Worm (Caenorhabditis elegans) whole organism, mixed stage, embryonic: ENCODE results near the gene sftb-2.

Experiments used
- M03D4.4 ChIP-seq: sonication (generic microtip); optimal IDR thresholded peaks from 2 replicates; lab custom pipeline; 2017; ENCODE audit warnings: mild to moderate bottlenecking, missing genetic modification characterization, missing compliant biosample characterization
- blmp-1 ChIP-seq: fragments of 150-350 bp; optimal IDR thresholded peaks from 2 replicates; lab custom pipeline; 2014; ENCODE audit warnings: missing biosample characterization, missing genetic modification characterization
- ceh-39 ChIP-seq: fragments of 150-350 bp; optimal IDR thresholded peaks from 2 replicates; lab custom pipeline; 2014; ENCODE audit warnings: missing biosample characterization, missing genetic modification characterization
- ceh-43 ChIP-seq: fragments of 200-800 bp; sonication (Bioruptor generic); optimal IDR thresholded peaks from 2 replicates; lab custom pipeline; 2018; ENCODE audit warnings: mild to moderate bottlenecking, missing genetic modification characterization, moderate library complexity, missing compliant biosample characterization
- ces-1 ChIP-seq: fragments of 150-350 bp; optimal IDR thresholded peaks from 2 replicates; lab custom pipeline; 2014; ENCODE audit warnings: missing biosample characterization, missing genetic modification reagents, missing genetic modification characterization
- cnd-1 ChIP-seq: fragments of 200-800 bp; sonication (Bioruptor generic); optimal IDR thresholded peaks from 2 replicates; lab custom pipeline; 2018; ENCODE audit warnings: mild to moderate bottlenecking, missing genetic modification characterization, missing compliant biosample characterization
- drap-1 ChIP-seq: fragments of 200-800 bp; sonication (Bioruptor generic); optimal IDR thresholded peaks from 3 replicates; lab custom pipeline; 2018; ENCODE audit warnings: mild to moderate bottlenecking, missing genetic modification characterization, missing compliant biosample characterization
- elt-1 ChIP-seq: sonication (generic microtip); optimal IDR thresholded peaks from 2 replicates; lab custom pipeline; 2017; ENCODE audit warnings: missing genetic modification characterization, mild to moderate bottlenecking, missing compliant biosample characterization, antibody characterized with exemption, moderate library complexity, borderline replicate concordance; ENCODE audit not compliant: insufficient read depth
- elt-3 ChIP-seq: fragments of 150-350 bp; optimal IDR thresholded peaks from 2 replicates; lab custom pipeline; 2014; ENCODE audit warnings: missing biosample characterization, missing genetic modification characterization
- flh-1 ChIP-seq: fragments of 200-800 bp; sonication (Bioruptor generic); optimal IDR thresholded peaks from 2 replicates; lab custom pipeline; 2018; ENCODE audit warnings: mild to moderate bottlenecking, missing genetic modification characterization, moderate library complexity, missing compliant biosample characterization
- ham-2 ChIP-seq: fragments of 200-800 bp; sonication (Bioruptor generic); optimal IDR thresholded peaks from 2 replicates; lab custom pipeline; 2018; ENCODE audit warnings: mild to moderate bottlenecking, missing genetic modification characterization, missing compliant biosample characterization
- hlh-1 ChIP-seq: fragments of 150-350 bp; optimal IDR thresholded peaks from 2 replicates; lab custom pipeline; 2014; ENCODE audit warnings: missing biosample characterization, missing genetic modification reagents, missing genetic modification characterization
- lin-13 ChIP-seq: fragments of 150-350 bp; optimal IDR thresholded peaks from 2 replicates; lab custom pipeline; 2014; ENCODE audit warnings: missing biosample characterization, missing genetic modification characterization
- lin-32 ChIP-seq: fragments of 200-800 bp; sonication (Bioruptor generic); optimal IDR thresholded peaks from 2 replicates; lab custom pipeline; 2018; ENCODE audit warnings: mild to moderate bottlenecking, missing genetic modification characterization, missing compliant biosample characterization
- lsy-2 ChIP-seq: fragments of 150-350 bp; optimal IDR thresholded peaks from 2 replicates; lab custom pipeline; 2014; ENCODE audit warnings: missing biosample characterization, missing genetic modification characterization
- mab-5 ChIP-seq: fragments of 150-350 bp; optimal IDR thresholded peaks from 2 replicates; lab custom pipeline; 2014; ENCODE audit warnings: missing biosample characterization, missing genetic modification characterization
- mep-1 ChIP-seq: fragments of 150-350 bp; optimal IDR thresholded peaks from 2 replicates; lab custom pipeline; 2017; ENCODE audit warnings: missing biosample characterization, missing genetic modification reagents, missing genetic modification characterization, inconsistent platforms
- mls-2 ChIP-seq: sonication (generic microtip); optimal IDR thresholded peaks from 2 replicates; lab custom pipeline; 2016; ENCODE audit warnings: mild to moderate bottlenecking, missing genetic modification characterization, moderate library complexity, missing compliant biosample characterization
- nhr-12 ChIP-seq: fragments of 150-350 bp; optimal IDR thresholded peaks from 2 replicates; lab custom pipeline; 2014; ENCODE audit warnings: missing biosample characterization, missing genetic modification characterization
- nhr-2 ChIP-seq: fragments of 150-350 bp; optimal IDR thresholded peaks from 2 replicates; lab custom pipeline; 2014; ENCODE audit warnings: missing biosample characterization, missing genetic modification characterization
- nhr-76 ChIP-seq: sonication (generic microtip); optimal IDR thresholded peaks from 2 replicates; lab custom pipeline; 2017; ENCODE audit warnings: missing biosample characterization, missing genetic modification characterization
- pha-4 ChIP-seq: fragments of 150-350 bp; optimal IDR thresholded peaks from 2 replicates; lab custom pipeline; 2018; ENCODE audit warnings: missing biosample characterization, missing genetic modification reagents, missing genetic modification characterization
- sem-2 ChIP-seq: fragments of 200-800 bp; sonication (Bioruptor generic); optimal IDR thresholded peaks from 2 replicates; lab custom pipeline; 2018; ENCODE audit warnings: mild to moderate bottlenecking, missing genetic modification characterization, missing compliant biosample characterization
- snpc-4 ChIP-seq: fragments of 150-350 bp; optimal IDR thresholded peaks from 2 replicates; lab custom pipeline; 2014; ENCODE audit warnings: missing biosample characterization, missing genetic modification characterization
- sptf-1 ChIP-seq: sonication (generic microtip); optimal IDR thresholded peaks from 2 replicates; lab custom pipeline; 2017; ENCODE audit warnings: mild to moderate bottlenecking, missing genetic modification characterization, moderate library complexity, missing compliant biosample characterization
- tbx-8 ChIP-seq: fragments of 200-800 bp; sonication (Bioruptor generic); optimal IDR thresholded peaks from 2 replicates; lab custom pipeline; 2018; ENCODE audit warnings: mild to moderate bottlenecking, missing genetic modification characterization, moderate library complexity, missing compliant biosample characterization
- unc-120 ChIP-seq: sonication (generic microtip); optimal IDR thresholded peaks from 2 replicates; lab custom pipeline; 2017; ENCODE audit warnings: missing genetic modification characterization, missing compliant biosample characterization; ENCODE audit not compliant: poor library complexity, severe bottlenecking
- unc-39 ChIP-seq: fragments of 150-350 bp; optimal IDR thresholded peaks from 2 replicates; lab custom pipeline; 2014; ENCODE audit warnings: missing biosample characterization, missing genetic modification characterization
- unc-62 ChIP-seq: fragments of 150-350 bp; optimal IDR thresholded peaks from 2 replicates; lab custom pipeline; 2014; ENCODE audit warnings: missing biosample characterization, missing genetic modification reagents, missing genetic modification characterization
- zip-8 ChIP-seq: fragments of 150-350 bp; optimal IDR thresholded peaks from 2 replicates; lab custom pipeline; 2014; ENCODE audit warnings: missing biosample characterization, missing genetic modification characterization
- ztf-11 ChIP-seq: fragments of 150-350 bp; optimal IDR thresholded peaks from 2 replicates; lab custom pipeline; 2014; ENCODE audit warnings: missing biosample characterization, missing genetic modification characterization

The sftb-2 gene

ce11 chrV:141257-141656, 13.2 kb downstream of the sftb-2 start, which contains the start of gene W03F9.11:
Gene W03F9.11 (minus strand): TSS chrV:141357.
- TF ChIP-seq flh-1, result no peak
- no peak for TF ChIP-seq mls-2
- no peak for TF ChIP-seq snpc-4 (tag; lab: Kevin White, UChicago)
- no peak for TF ChIP-seq lin-13 (tag; lab: Kevin White, UChicago)
- TF ChIP-seq cnd-1 (tag; lab: Kevin White, UChicago), result no peak
- no peak for TF ChIP-seq mab-5
- TF ChIP-seq ham-2 (GFP tag; lab: Kevin White, UChicago), result no peak
- no peak for TF ChIP-seq mep-1 (tag; lab: Kevin White, UChicago)
- TF ChIP-seq unc-62 (GFP tag; lab: Kevin White, UChicago), result no peak

ce11 chrV:144794-145193, 16.8 kb downstream of the sftb-2 start, which contains the start of gene srh-82:
Gene srh-82 (plus strand): TSS chrV:145094.
- TF ChIP-seq drap-1 (GFP tag; lab: Kevin White, UChicago), result no peak
- TF ChIP-seq M03D4.4 (tag; lab: Kevin White, UChicago), result no peak
- no peak for TF ChIP-seq ceh-39 (tag; lab: Kevin White, UChicago)
- no peak for TF ChIP-seq ztf-11
- TF ChIP-seq ces-1 (GFP tag; lab: Kevin White, UChicago), result no peak
- no peak for TF ChIP-seq sem-2
- TF ChIP-seq blmp-1, result no peak
- TF ChIP-seq ceh-43 (GFP tag; lab: Kevin White, UChicago), result no peak
- no peak for TF ChIP-seq elt-1 (tag; lab: Kevin White, UChicago)
- TF ChIP-seq, all 35 proteins: peak for 0

- no peak for TF ChIP-seq unc-62 (GFP tag; lab: Kevin White, UChicago)
- TF ChIP-seq ztf-11, result no peak
- TF ChIP-seq lsy-2 (tag; lab: Kevin White, UChicago), result no peak
- no peak for TF ChIP-seq elt-3 (tag; lab: Kevin White, UChicago)
- TF ChIP-seq mls-2, result no peak
- TF ChIP-seq tbx-8 (GFP tag; lab: Kevin White, UChicago), result no peak
- no peak for TF ChIP-seq nhr-76 (tag; lab: Kevin White, UChicago)
- TF ChIP-seq nhr-2 (tag; lab: Kevin White, UChicago), result no peak
- no peak for TF ChIP-seq pha-4 (tag; lab: Kevin White, UChicago)
- no peak for TF ChIP-seq unc-120 (tag; lab: Kevin White, UChicago)
These were observed 17.7 kb downstream of the sftb-2 start for ce11 chrV:145694-146093.

ce11 chrV:150059-150458, 22.0 kb downstream of the sftb-2 start:
- TF ChIP-seq hlh-1 (tag; lab: Kevin White, UChicago) (no peak), sem-2 (no peak), ceh-43 (GFP tag; lab: Kevin White, UChicago) (no peak), lin-32 (no peak), mab-5 (no peak), ces-1 (GFP tag; lab: Kevin White, UChicago) (no peak), nhr-76 (tag; lab: Kevin White, UChicago) (no peak), nhr-2 (tag; lab: Kevin White, UChicago) (no peak), zip-8 (tag; lab: Kevin White, UChicago) (no peak)

ce11 chrV:151310-151709, 23.3 kb downstream of the sftb-2 start, which contains the start of gene W03F9.4:
Gene W03F9.4 (minus strand): TSS chrV:151388.
- TF ChIP-seq unc-39 (tag; lab: Kevin White, UChicago) (no peak), zip-8 (tag; lab: Kevin White, UChicago) (no peak), nhr-12 (tag; lab: Kevin White, UChicago) (no peak), ceh-43 (GFP tag; lab: Kevin White, UChicago) (no peak), drap-1 (GFP tag; lab: Kevin White, UChicago) (no peak), elt-1 (tag; lab: Kevin White, UChicago) (no peak), ham-2 (GFP tag; lab: Kevin White, UChicago) (no peak), nhr-2 (tag; lab: Kevin White, UChicago) (no peak), sptf-1 (tag; lab: Kevin White, UChicago) (no peak), unc-62 (GFP tag; lab: Kevin White, UChicago) (no peak)
